Fruit fly (Drosophila melanogaster): ENCODE measurements around the gene Pgant2.

The Pgant2 gene

dm6 chr2L:3354642-3355380 lies 71.7 kb downstream of the Pgant2 start, which contains the start of gene E23:
Gene E23, minus strand, starts transcription at chr2L:3354829.
- TF ChIP-seq ovo (GFP tag; optimal IDR thresholded peaks at IDR 0.05) (peak; percentile 89), bab1 (GFP tag; optimal IDR thresholded peaks at IDR 0.05) (peak; percentile 93), CG7045 (GFP tag; optimal IDR thresholded peaks at IDR 0.05) (peak; percentile 94), toe (GFP tag; optimal IDR thresholded peaks at IDR 0.05) (no peak), cic (GFP tag; optimal IDR thresholded peaks at IDR 0.05) (peak; percentile 77), Crg-1 (GFP tag; optimal IDR thresholded peaks at IDR 0.05) (peak; percentile 82), CG1620 (GFP tag; optimal IDR thresholded peaks at IDR 0.05) (peak; percentile 90), cnc (optimal IDR thresholded peaks at IDR 0.05) (no peak), CG14711 (tag; optimal IDR thresholded peaks at IDR 0.05) (peak; percentile 85), CG11617 (GFP tag; optimal IDR thresholded peaks at IDR 0.05) (peak; percentile 93), CG5204 (GFP tag; optimal IDR thresholded peaks at IDR 0.05) (no peak), kay (GFP tag; ENCODE audit: borderline replicate concordance) (no peak), Hr96 (GFP tag; optimal IDR thresholded peaks at IDR 0.05) (no peak), pad (GFP tag; optimal IDR thresholded peaks at IDR 0.05) (peak; percentile 97), Mnt (GFP tag; optimal IDR thresholded peaks at IDR 0.05) (peak; percentile 96), tj (GFP tag; optimal IDR thresholded peaks at IDR 0.05) (peak; percentile 60), CG7101 (tag; optimal IDR thresholded peaks at IDR 0.05) (peak; percentile 92), CG33017 (tag; optimal IDR thresholded peaks at IDR 0.05) (peak; percentile 92), Clk (GFP tag; optimal IDR thresholded peaks at IDR 0.05) (peak; percentile 83), CG12768 (GFP tag; optimal IDR thresholded peaks at IDR 0.05) (peak; percentile 89)

Measured in whole organism, adult.